Worm (Caenorhabditis elegans): ENCODE data around the gene ZK945.7.

DNA sequence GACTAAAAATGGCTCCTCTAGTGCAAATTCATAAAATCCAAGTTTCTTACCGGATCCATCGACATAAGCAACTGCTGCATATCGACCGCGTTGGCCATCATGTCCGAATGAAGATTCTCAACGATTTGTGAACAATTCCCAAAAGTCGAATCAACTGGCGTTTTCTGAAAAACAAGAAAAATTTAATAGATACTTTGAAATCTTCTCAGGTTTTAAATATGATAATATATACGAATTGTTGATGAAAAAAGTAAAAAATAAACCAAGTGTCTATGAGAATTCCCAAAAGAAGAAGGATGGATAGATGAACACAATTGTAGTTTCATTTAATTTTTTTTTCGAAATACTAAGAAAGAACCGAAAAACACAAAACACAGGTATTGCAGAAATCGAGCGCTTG, 40.5 kb downstream of the ZK945.7 start, which contains the start of gene die-1:
- TF ChIP-seq W03F9.2 (tag; optimal IDR thresholded peaks at IDR 0.05), result no peak
- TF ChIP-seq him-1 (tag; optimal IDR thresholded peaks at IDR 0.05), result no peak
